Worm (Caenorhabditis elegans): ENCODE results near the gene npr-37.

Gene npr-37

DNA sequence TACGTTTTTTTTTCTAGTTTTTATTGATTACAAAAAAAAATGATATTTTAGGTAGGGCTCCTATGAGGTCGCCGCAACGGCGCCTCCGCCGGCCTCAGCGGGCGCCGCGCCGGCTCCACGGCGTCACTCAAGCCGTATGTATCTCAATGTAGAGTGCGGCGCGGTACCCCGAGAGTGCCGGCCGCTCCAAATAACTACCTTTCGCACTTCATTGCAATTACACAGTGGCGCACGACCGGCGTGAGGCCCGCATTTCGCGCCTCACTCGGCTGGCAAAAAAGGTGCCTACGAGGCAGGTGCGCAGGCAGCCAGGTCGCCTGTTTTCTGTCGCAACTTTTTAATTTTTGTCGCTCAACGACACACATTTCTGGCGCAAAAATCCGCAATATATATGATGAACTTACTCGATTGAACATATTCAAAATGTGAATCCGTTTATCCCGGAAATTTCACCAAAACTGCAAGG lies 20.3 kb downstream of the npr-37 start, which contains the start of gene M04G7.2 (continued):
- no peak for TF ChIP-seq xnd-1 (tag; optimal IDR thresholded peaks at IDR 0.05)
- TF ChIP-seq Y53G8AR.9 (GFP tag; conservative IDR thresholded peaks at IDR 0.05): no peak
- TF ChIP-seq T26A5.8 (tag; optimal IDR thresholded peaks at IDR 0.05): no peak
- TF ChIP-seq nfyb-1 (GFP tag; IDR thresholded peaks at IDR 0.05): no peak
- 0 out of 2 replicates have a peak, but pooled peaks have one; percentile 27 for TF ChIP-seq madf-3 (GFP tag; IDR thresholded peaks at IDR 0.05)
- TF ChIP-seq F37B4.10 (GFP tag; IDR thresholded peaks at IDR 0.05): no peak
- no peak for TF ChIP-seq die-1 (tag; optimal IDR thresholded peaks at IDR 0.05)
- TF ChIP-seq madf-8 (GFP tag; conservative IDR thresholded peaks at IDR 0.05): no peak
- TF ChIP-seq ztf-26 (tag; optimal IDR thresholded peaks at IDR 0.05): no peak
- TF ChIP-seq ztf-3 (GFP tag; optimal IDR thresholded peaks at IDR 0.05): no peak

DNA sequence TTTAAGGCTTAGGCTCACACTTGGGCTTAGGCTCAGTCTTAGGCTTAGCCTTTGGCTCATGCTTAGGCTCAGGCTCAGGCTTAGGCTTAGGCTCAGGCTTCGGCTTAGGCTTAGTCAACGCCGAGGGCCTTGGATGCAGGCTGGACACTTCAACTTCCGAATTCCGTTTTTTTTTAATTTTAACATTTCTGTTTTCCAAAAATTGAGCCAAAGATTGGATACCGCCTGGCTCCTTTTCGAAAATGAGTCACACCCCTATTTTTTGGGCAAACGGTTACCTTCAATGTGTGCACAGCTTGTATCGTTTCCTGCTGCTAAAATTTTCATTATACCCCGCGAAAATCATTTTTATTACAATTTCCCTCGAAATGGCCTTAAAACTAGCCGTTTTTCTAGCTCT lies 25.5 kb downstream of the npr-37 start, which contains the start of gene M04G7.1:
Gene M04G7.1, plus strand, starts transcription at position 301 of the 400 bp plus-strand sequence.
- TF ChIP-seq ztf-3 (GFP tag; optimal IDR thresholded peaks at IDR 0.05) (no peak), rec-8 (tag; optimal IDR thresholded peaks at IDR 0.05) (no peak), ceh-91 (GFP tag; IDR thresholded peaks at IDR 0.05) (no peak), Y53F4B.3 (GFP tag; IDR thresholded peaks at IDR 0.05) (no peak), ztf-25 (GFP tag; IDR thresholded peaks at IDR 0.05) (no peak), mxl-1 (tag; optimal IDR thresholded peaks at IDR 0.05) (no peak), mcd-1 (GFP tag; IDR thresholded peaks at IDR 0.05) (no peak), B0019.2 (GFP tag; conservative IDR thresholded peaks at IDR 0.05) (no peak), F49E8.2 (tag; optimal IDR thresholded peaks at IDR 0.05; ENCODE audit: insufficient read depth) (no peak), snpc-1.1 (tag; optimal IDR thresholded peaks at IDR 0.05; ENCODE audit: insufficient read depth) (no peak), ceh-100 (GFP tag; IDR thresholded peaks at IDR 0.05) (no peak), madf-8 (GFP tag; conservative IDR thresholded peaks at IDR 0.05) (no peak), ets-4 (GFP tag; optimal IDR thresholded peaks at IDR 0.05) (no peak), lin-26 (GFP tag; IDR thresholded peaks at IDR 0.05) (no peak), rpc-1 (optimal IDR thresholded peaks at IDR 0.05) (no peak), rpc-1 (tag; optimal IDR thresholded peaks at IDR 0.05) (no peak), let-526 (GFP tag; IDR thresholded peaks at IDR 0.05) (no peak), xnd-1 (tag; optimal IDR thresholded peaks at IDR 0.05) (no peak), unc-130 (GFP tag; optimal IDR thresholded peaks at IDR 0.05) (no peak), B0035.1 (tag; optimal IDR thresholded peaks at IDR 0.05) (no peak)

DNA sequence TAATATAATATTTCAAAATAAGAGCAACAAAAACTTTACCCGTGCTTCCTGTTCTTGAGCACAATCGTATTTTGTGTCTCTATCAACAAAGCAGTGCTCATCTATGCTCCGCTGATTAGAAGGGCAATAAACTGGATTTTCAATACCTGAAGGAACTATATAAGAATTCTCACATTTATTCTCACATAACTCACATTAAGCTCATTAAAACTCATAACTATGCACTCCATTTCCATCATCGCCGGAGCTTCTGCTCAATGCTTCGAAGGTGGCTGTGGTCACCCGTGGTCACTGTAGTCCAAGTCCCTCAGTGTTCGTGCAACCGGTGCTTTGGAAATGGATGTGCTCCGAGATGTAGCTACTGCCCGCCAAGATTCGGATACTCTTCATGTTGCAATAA lies 26.2 kb downstream of the npr-37 start, which contains the start of the genes Y66H1A.8 and M04G7.5:
Gene Y66H1A.8, minus strand, starts transcription at position 101 of the 400 bp plus-strand sequence.
Gene M04G7.5, plus strand, starts transcription at position 258 of the 400 bp plus-strand sequence.
- TF ChIP-seq Y53F4B.3 (GFP tag; IDR thresholded peaks at IDR 0.05) (no peak), ztf-26 (tag; optimal IDR thresholded peaks at IDR 0.05) (no peak), dox-1 (GFP tag; IDR thresholded peaks at IDR 0.05) (no peak), F33H1.4 (GFP tag; IDR thresholded peaks at IDR 0.05) (no peak), ets-4 (GFP tag; optimal IDR thresholded peaks at IDR 0.05) (no peak), pbrm-1 (GFP tag; IDR thresholded peaks at IDR 0.05) (no peak), mes-4 (tag; optimal IDR thresholded peaks at IDR 0.05) (no peak), nfyb-1 (GFP tag; IDR thresholded peaks at IDR 0.05) (no peak), F57C9.4 (tag; optimal IDR thresholded peaks at IDR 0.05) (no peak), K11D2.4 (GFP tag; IDR thresholded peaks at IDR 0.05) (no peak), unc-130 (GFP tag; optimal IDR thresholded peaks at IDR 0.05) (no peak), lsy-27 (tag; optimal IDR thresholded peaks at IDR 0.05; ENCODE audit: borderline replicate concordance, insufficient read depth) (no peak), ceh-91 (GFP tag; IDR thresholded peaks at IDR 0.05) (no peak), atf-7 (tag; optimal IDR thresholded peaks at IDR 0.05) (no peak), F10E7.11 (tag; optimal IDR thresholded peaks at IDR 0.05) (no peak)

All from whole organism, young adult.